Worm (Caenorhabditis elegans) whole organism, L3 larva: Measurements from ENCODE around the gene srj-7.

ENCODE experiments used
- R02D3.7 ChIP-seq: fragments of 150-350 bp; optimal IDR thresholded peaks from 2 replicates; lab custom pipeline; 2014; ENCODE audit warnings: missing biosample characterization, missing genetic modification characterization
- aly-2 ChIP-seq: fragments of 150-350 bp; optimal IDR thresholded peaks from 2 replicates; lab custom pipeline; 2014; ENCODE audit warnings: missing biosample characterization, missing genetic modification characterization
- ama-1 ChIP-seq: fragments of 150-350 bp; optimal IDR thresholded peaks from 2 replicates; lab custom pipeline; 2018
- ceh-16 ChIP-seq: sonication (generic microtip); optimal IDR thresholded peaks from 2 replicates; lab custom pipeline; 2017; ENCODE audit warnings: missing biosample characterization, missing genetic modification characterization
- fkh-10 ChIP-seq: sonication (generic microtip); optimal IDR thresholded peaks from 2 replicates; lab custom pipeline; 2017; ENCODE audit warnings: missing biosample characterization, missing genetic modification reagents, missing genetic modification characterization
- nhr-11 ChIP-seq: fragments of 150-350 bp; optimal IDR thresholded peaks from 2 replicates; lab custom pipeline; 2014; ENCODE audit warnings: missing biosample characterization, missing genetic modification characterization
- pqm-1 ChIP-seq: fragments of 150-350 bp; optimal IDR thresholded peaks from 2 replicates; lab custom pipeline; 2017; ENCODE audit warnings: missing biosample characterization, missing genetic modification characterization, inconsistent platforms
- skn-1 ChIP-seq: fragments of 150-350 bp; optimal IDR thresholded peaks from 2 replicates; lab custom pipeline; 2014; ENCODE audit warnings: missing biosample characterization, missing genetic modification characterization
- tbx-2 ChIP-seq: sonication (generic microtip); optimal IDR thresholded peaks from 2 replicates; lab custom pipeline; 2016; ENCODE audit warnings: mild to moderate bottlenecking, missing genetic modification characterization, missing compliant biosample characterization
- unc-39 ChIP-seq: sonication (generic microtip); optimal IDR thresholded peaks from 4 replicates; lab custom pipeline; 2017; ENCODE audit warnings: missing biosample characterization, missing genetic modification characterization
- unc-62 ChIP-seq: fragments of 150-350 bp; sonication (generic microtip); optimal IDR thresholded peaks from 4 replicates; lab custom pipeline; 2014; ENCODE audit warnings: missing biosample characterization, missing genetic modification reagents, missing genetic modification characterization

- TF ChIP-seq tbx-2 (tag; lab: Kevin White, UChicago) (no peak), nhr-11 (tag; lab: Kevin White, UChicago) (no peak), R02D3.7 (no peak), ama-1 (lab: Kevin White, UChicago) (no peak), unc-39 (tag; lab: Kevin White, UChicago) (no peak), unc-62 (GFP tag; lab: Kevin White, UChicago) (no peak), pqm-1 (tag; lab: Kevin White, UChicago) (no peak), fkh-10 (no peak), aly-2 (tag; lab: Kevin White, UChicago) (no peak), skn-1 (tag; lab: Kevin White, UChicago) (no peak), ceh-16 (tag; lab: Kevin White, UChicago) (no peak)
Measured at ce11 chrV:3267950-3268349, 23.1 kb downstream of the srj-7 start, which contains the start of gene T28A11.18.
